Worm (Caenorhabditis elegans) whole organism, L1 larva: ENCODE measurements around the gene ubc-8.

Experiments
- C04F5.9 ChIP-seq: sonication (generic microtip); optimal IDR thresholded peaks from 2 replicates; lab custom pipeline; 2016; ENCODE audit warnings: missing genetic modification characterization, missing compliant biosample characterization
- C16A3.4 ChIP-seq: fragments of 150-350 bp; optimal IDR thresholded peaks from 2 replicates; lab custom pipeline; 2014; ENCODE audit warnings: missing biosample characterization, missing genetic modification characterization
- F16B12.6 ChIP-seq: fragments of 150-350 bp; optimal IDR thresholded peaks from 2 replicates; lab custom pipeline; 2014; ENCODE audit warnings: missing biosample characterization, missing genetic modification characterization
- Y116A8C.19 ChIP-seq: sonication (generic microtip); optimal IDR thresholded peaks from 2 replicates; lab custom pipeline; 2016; ENCODE audit warnings: missing compliant biosample characterization, missing genetic modification characterization, borderline replicate concordance
- aly-2 ChIP-seq: fragments of 150-350 bp; optimal IDR thresholded peaks from 2 replicates; lab custom pipeline; 2014; ENCODE audit warnings: missing biosample characterization, missing genetic modification characterization
- blmp-1 ChIP-seq: fragments of 150-350 bp; optimal IDR thresholded peaks from 2 replicates; lab custom pipeline; 2014; ENCODE audit warnings: missing biosample characterization, missing genetic modification characterization
- ceh-8 ChIP-seq: fragments of 200-800 bp; sonication (Bioruptor generic); optimal IDR thresholded peaks from 2 replicates; lab custom pipeline; 2018; ENCODE audit warnings: mild to moderate bottlenecking, missing genetic modification characterization, moderate library complexity, missing compliant biosample characterization
- ceh-88 ChIP-seq: fragments of 200-800 bp; sonication (Bioruptor generic); IDR thresholded peaks from 2 replicates; pipeline ENCODE4 v1.3.6; 2022; ENCODE audit warnings: missing genetic modification characterization, missing compliant biosample characterization
- ceh-90 ChIP-seq: sonication (generic microtip); optimal IDR thresholded peaks from 2 replicates; lab custom pipeline; 2016; ENCODE audit warnings: missing genetic modification characterization, missing compliant biosample characterization
- ces-1 ChIP-seq: fragments of 150-350 bp; optimal IDR thresholded peaks from 2 replicates; lab custom pipeline; 2014; ENCODE audit warnings: missing biosample characterization, missing genetic modification reagents, missing genetic modification characterization
- dpl-1 ChIP-seq, 3 experiments: fragments of 150-350 bp in 2 of 3; sonication (generic microtip) in 1 of 3; optimal IDR thresholded peaks; 2 replicates each; lab custom pipeline; 2014 to 2017; ENCODE audit warnings: missing biosample characterization in 3 of 3, missing genetic modification characterization in 3 of 3, missing genetic modification reagents in 3 of 3
- efl-1 ChIP-seq, 4 experiments: fragments of 150-350 bp; optimal IDR thresholded peaks in 3 of 4; peaks in 1 of 4; 1 replicate in 1 of 4; 2 replicates in 3 of 4; lab custom pipeline; 2014; ENCODE audit warnings: missing biosample characterization in 2 of 4, missing genetic modification characterization in 2 of 4, missing genetic modification reagents in 2 of 4
- efl-3 ChIP-seq: fragments of 200-800 bp; sonication (Bioruptor generic); optimal IDR thresholded peaks from 2 replicates; lab custom pipeline; 2018; ENCODE audit warnings: mild to moderate bottlenecking, missing genetic modification characterization, missing compliant biosample characterization
- elt-3 ChIP-seq, 6 experiments: fragments of 150-350 bp in 1 of 6; sonication (generic microtip); optimal IDR thresholded peaks; 2 replicates each; lab custom pipeline; 2017 to 2018; ENCODE audit warnings: missing biosample characterization in 6 of 6, missing genetic modification characterization in 6 of 6, inconsistent platforms in 1 of 6
- ets-5 ChIP-seq: fragments of 200-800 bp; sonication (Bioruptor generic); IDR thresholded peaks from 2 replicates; pipeline ENCODE4 v1.3.6; 2022; ENCODE audit warnings: missing genetic modification characterization, missing compliant biosample characterization
- fkh-10 ChIP-seq: sonication (generic microtip); optimal IDR thresholded peaks from 2 replicates; lab custom pipeline; 2017; ENCODE audit warnings: missing biosample characterization, missing genetic modification reagents, missing genetic modification characterization
- fkh-4 ChIP-seq: sonication (generic microtip); optimal IDR thresholded peaks from 2 replicates; lab custom pipeline; 2016; ENCODE audit warnings: missing compliant biosample characterization, missing genetic modification characterization, borderline replicate concordance
- hlh-17 ChIP-seq: fragments of 200-800 bp; sonication (Bioruptor generic); optimal IDR thresholded peaks from 2 replicates; lab custom pipeline; 2018; ENCODE audit warnings: missing genetic modification characterization, mild to moderate bottlenecking, missing compliant biosample characterization, moderate library complexity, borderline replicate concordance
- hlh-4 ChIP-seq: sonication (generic microtip); optimal IDR thresholded peaks from 2 replicates; lab custom pipeline; 2016; ENCODE audit warnings: mild to moderate bottlenecking, missing genetic modification characterization, missing compliant biosample characterization
- hpl-2 ChIP-seq: fragments of 150-350 bp; optimal IDR thresholded peaks from 2 replicates; lab custom pipeline; 2014; ENCODE audit warnings: missing biosample characterization, missing genetic modification reagents, missing genetic modification characterization
- isw-1 ChIP-seq: fragments of 200-800 bp; sonication (Bioruptor generic); IDR thresholded peaks from 2 replicates; pipeline ENCODE4 v1.3.6; 2022; ENCODE audit warnings: missing genetic modification characterization, missing compliant biosample characterization
- lin-14 ChIP-seq: fragments of 200-800 bp; sonication (Bioruptor generic); optimal IDR thresholded peaks from 2 replicates; lab custom pipeline; 2018; ENCODE audit warnings: mild to moderate bottlenecking, missing genetic modification characterization, moderate library complexity, missing compliant biosample characterization
- lin-35 ChIP-seq, 2 experiments: fragments of 150-350 bp; optimal IDR thresholded peaks; 2 replicates each; lab custom pipeline; 2014; ENCODE audit warnings: missing biosample characterization in 2 of 2, missing genetic modification characterization in 2 of 2, missing genetic modification reagents in 2 of 2
- lsy-2 ChIP-seq, 2 experiments: fragments of 150-350 bp; optimal IDR thresholded peaks; 2 replicates each; lab custom pipeline; 2014; ENCODE audit warnings: missing biosample characterization in 2 of 2, missing genetic modification characterization in 2 of 2
- mab-9 ChIP-seq: fragments of 200-800 bp; sonication (Bioruptor generic); IDR thresholded peaks from 2 replicates; pipeline ENCODE4 v1.3.6; 2022; ENCODE audit warnings: missing genetic modification reagents, missing genetic modification characterization, missing compliant biosample characterization
- mef-2 ChIP-seq: fragments of 150-350 bp; optimal IDR thresholded peaks from 2 replicates; lab custom pipeline; 2014; ENCODE audit warnings: missing biosample characterization, missing genetic modification characterization
- mep-1 ChIP-seq: fragments of 150-350 bp; optimal IDR thresholded peaks from 2 replicates; lab custom pipeline; 2014; ENCODE audit warnings: missing biosample characterization, missing genetic modification characterization
- nhr-11 ChIP-seq: fragments of 150-350 bp; optimal IDR thresholded peaks from 2 replicates; lab custom pipeline; 2014; ENCODE audit warnings: missing biosample characterization, missing genetic modification characterization
- nhr-20 ChIP-seq: sonication (generic microtip); optimal IDR thresholded peaks from 2 replicates; lab custom pipeline; 2016; ENCODE audit warnings: mild to moderate bottlenecking, missing genetic modification characterization, missing compliant biosample characterization
- nhr-28 ChIP-seq: fragments of 150-350 bp; optimal IDR thresholded peaks from 2 replicates; lab custom pipeline; 2014; ENCODE audit warnings: missing biosample characterization, missing genetic modification characterization
- nhr-47 ChIP-seq: sonication (generic microtip); optimal IDR thresholded peaks from 2 replicates; lab custom pipeline; 2016; ENCODE audit warnings: mild to moderate bottlenecking, missing genetic modification characterization, moderate library complexity, missing compliant biosample characterization
- nhr-71 ChIP-seq: sonication (generic microtip); optimal IDR thresholded peaks from 2 replicates; lab custom pipeline; 2016; ENCODE audit warnings: mild to moderate bottlenecking, missing genetic modification characterization, moderate library complexity, missing compliant biosample characterization
- nhr-84 ChIP-seq: sonication (generic microtip); optimal IDR thresholded peaks from 2 replicates; lab custom pipeline; 2017; ENCODE audit warnings: missing biosample characterization, missing genetic modification characterization
- pax-3 ChIP-seq: fragments of 200-800 bp; sonication (Bioruptor generic); optimal IDR thresholded peaks from 2 replicates; lab custom pipeline; 2018; ENCODE audit warnings: mild to moderate bottlenecking, missing genetic modification characterization, moderate library complexity, missing compliant biosample characterization
- pqm-1 ChIP-seq: sonication (generic microtip); optimal IDR thresholded peaks from 3 replicates; lab custom pipeline; 2017; ENCODE audit warnings: missing biosample characterization, missing genetic modification characterization
- rnt-1 ChIP-seq: sonication (generic microtip); optimal IDR thresholded peaks from 2 replicates; lab custom pipeline; 2016; ENCODE audit warnings: mild to moderate bottlenecking, missing genetic modification characterization, moderate library complexity, missing compliant biosample characterization
- skn-1 ChIP-seq: fragments of 150-350 bp; optimal IDR thresholded peaks from 2 replicates; lab custom pipeline; 2014; ENCODE audit warnings: missing biosample characterization, missing genetic modification characterization
- snpc-4 ChIP-seq: fragments of 150-350 bp; optimal IDR thresholded peaks from 2 replicates; lab custom pipeline; 2014; ENCODE audit warnings: missing biosample characterization, missing genetic modification characterization
- snu-23 ChIP-seq: sonication (generic microtip); optimal IDR thresholded peaks from 2 replicates; lab custom pipeline; 2016; ENCODE audit warnings: missing genetic modification characterization, missing compliant biosample characterization
- sox-4 ChIP-seq: sonication (generic microtip); optimal IDR thresholded peaks from 2 replicates; lab custom pipeline; 2016; ENCODE audit warnings: missing genetic modification characterization, missing compliant biosample characterization
- unc-130 ChIP-seq: fragments of 150-350 bp; optimal IDR thresholded peaks from 2 replicates; lab custom pipeline; 2017; ENCODE audit warnings: missing biosample characterization, missing genetic modification characterization, inconsistent platforms
- unc-62 ChIP-seq: fragments of 150-350 bp; optimal IDR thresholded peaks from 2 replicates; lab custom pipeline; 2014; ENCODE audit warnings: missing biosample characterization, missing genetic modification reagents, missing genetic modification characterization
- unc-86 ChIP-seq: sonication (generic microtip); optimal IDR thresholded peaks from 2 replicates; lab custom pipeline; 2016; ENCODE audit warnings: missing genetic modification characterization, missing compliant biosample characterization
- zag-1 ChIP-seq: fragments of 150-350 bp; optimal IDR thresholded peaks from 2 replicates; lab custom pipeline; 2014; ENCODE audit warnings: missing biosample characterization, missing genetic modification characterization
- zip-4 ChIP-seq: fragments of 200-800 bp; sonication (Bioruptor generic); optimal IDR thresholded peaks from 2 replicates; lab custom pipeline; 2018; ENCODE audit warnings: mild to moderate bottlenecking, missing genetic modification characterization, moderate library complexity, missing compliant biosample characterization
- ztf-11 ChIP-seq, 2 experiments: sonication (generic microtip); optimal IDR thresholded peaks; 2 replicates each; lab custom pipeline; 2016 to 2017; ENCODE audit warnings: missing genetic modification characterization in 2 of 2, missing biosample characterization in 1 of 2, missing compliant biosample characterization in 1 of 2
- ztf-4 ChIP-seq: fragments of 150-350 bp; optimal IDR thresholded peaks from 2 replicates; lab custom pipeline; 2014; ENCODE audit warnings: missing biosample characterization, missing genetic modification characterization

ubc-8 gene

DNA sequence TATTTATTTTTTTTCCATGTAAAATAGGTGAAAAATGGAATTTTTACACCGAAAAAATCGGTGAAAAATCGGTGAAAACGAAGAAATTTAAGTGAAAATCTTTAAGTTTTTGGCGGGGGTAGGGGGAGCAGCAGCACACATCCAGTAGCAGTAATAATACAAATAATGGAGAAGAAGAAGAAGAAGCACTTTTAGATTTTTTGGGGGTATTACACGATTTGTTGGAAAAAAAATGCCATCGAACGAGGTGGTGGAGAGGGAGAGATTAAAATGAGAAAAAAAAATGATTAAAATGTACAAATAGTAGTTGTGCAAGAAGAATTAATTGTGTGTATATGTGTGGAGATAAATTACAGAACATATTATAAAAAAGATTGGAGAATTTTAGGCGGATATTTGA, 28.9 kb downstream of the ubc-8 start:
- TF ChIP-seq efl-1 (optimal IDR thresholded peaks at IDR 0.05; lab: Kevin White, UChicago) = no peak
- TF ChIP-seq efl-1 (GFP tag; optimal IDR thresholded peaks at IDR 0.05 in 1 of 2; lab: Kevin White, UChicago) = peak in 1 of 2 experiments; percentile 38
- TF ChIP-seq F16B12.6 (tag; lab: Kevin White, UChicago) = no peak
- TF ChIP-seq, all 84 proteins: peak for 1

- TF ChIP-seq ets-5 (GFP tag; lab: Robert Waterston, UW) (no peak), lin-35 (GFP tag; optimal IDR thresholded peaks at IDR 0.05; lab: Kevin White, UChicago) (peak; percentile 39 to 40), efl-1 (optimal IDR thresholded peaks at IDR 0.05; lab: Kevin White, UChicago) (peak; percentile 64 to 85), efl-1 (GFP tag; optimal IDR thresholded peaks at IDR 0.05 in 1 of 2; lab: Kevin White, UChicago) (peak; percentile 74 to 95), elt-3 (tag; optimal IDR thresholded peaks at IDR 0.05; lab: Kevin White, UChicago) (no peak), dpl-1 (GFP tag; optimal IDR thresholded peaks at IDR 0.05; lab: Kevin White, UChicago) (peak; percentile 23 to 69 (median 36))
These were observed 29.4 kb downstream of the ubc-8 start for ce11 chrIV:2677687-2678086.

DNA sequence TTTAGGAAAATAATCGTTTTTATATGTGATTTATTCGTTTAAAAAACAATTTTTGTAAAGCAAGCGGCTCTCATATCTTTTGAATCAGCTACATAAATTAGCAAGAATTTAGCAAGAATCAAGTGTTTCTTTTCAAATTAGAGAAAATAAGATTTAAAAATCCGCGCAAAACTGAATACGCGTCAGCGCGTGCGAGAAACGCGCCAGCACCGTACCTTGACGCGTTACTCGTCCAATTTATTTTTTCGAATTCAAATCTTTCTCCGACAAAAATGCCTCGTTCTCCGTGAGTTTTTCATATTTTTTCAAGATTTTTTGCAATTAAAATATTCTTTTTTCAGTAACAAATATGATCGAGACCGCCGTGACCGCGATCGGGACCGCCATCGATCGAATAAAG, 30.8 kb downstream of the ubc-8 start, which contains the start of gene Y94H6A.3:
TSS of gene Y94H6A.3 (plus strand) at position 232 of the 400 bp plus-strand sequence.
- TF ChIP-seq nhr-47 (tag; lab: Kevin White, UChicago) (peak; percentile 97), pqm-1 (tag; lab: Kevin White, UChicago) (no peak), zip-4 (peak; percentile 86), lsy-2 (tag; optimal IDR thresholded peaks at IDR 0.05; lab: Kevin White, UChicago) (peak; percentile 96), hlh-17 (no peak), isw-1 (peak; percentile 95), sox-4 (tag; lab: Kevin White, UChicago) (peak; percentile 85), hlh-4 (tag; lab: Kevin White, UChicago) (no peak), unc-86 (tag; lab: Kevin White, UChicago) (peak; percentile 93), lin-35 (GFP tag; optimal IDR thresholded peaks at IDR 0.05; lab: Kevin White, UChicago) (peak; percentile 99), hpl-2 (peak; percentile 20), mef-2 (tag; lab: Kevin White, UChicago) (no peak), snu-23 (GFP tag; lab: Kevin White, UChicago) (peak; percentile 96), ceh-90 (tag; lab: Kevin White, UChicago) (peak; percentile 68), skn-1 (tag; lab: Kevin White, UChicago) (peak; percentile 92), nhr-11 (tag; lab: Kevin White, UChicago) (peak; percentile 80), snpc-4 (tag; lab: Kevin White, UChicago) (peak; percentile 77), fkh-10 (GFP tag; lab: Kevin White, UChicago) (peak; percentile 63), unc-130 (peak; percentile 83), nhr-20 (peak; percentile 91), mep-1 (tag; lab: Kevin White, UChicago) (peak; percentile 97), pax-3 (tag; lab: Kevin White, UChicago) (peak; percentile 79), fkh-4 (tag; lab: Kevin White, UChicago) (peak; percentile 70), zag-1 (tag; lab: Kevin White, UChicago) (no peak), ces-1 (GFP tag; lab: Kevin White, UChicago) (no peak), ceh-88 (GFP tag; lab: Robert Waterston, UW) (peak; percentile 66), C16A3.4 (peak; percentile 87), lin-14 (no peak), aly-2 (tag; lab: Kevin White, UChicago) (peak; percentile 62), nhr-28 (no peak), efl-1 (optimal IDR thresholded peaks at IDR 0.05; lab: Kevin White, UChicago) (peak; percentile 97 to 99), efl-1 (GFP tag; optimal IDR thresholded peaks at IDR 0.05 in 1 of 2; lab: Kevin White, UChicago) (peak; percentile 99 to 100), efl-3 (GFP tag; lab: Kevin White, UChicago) (peak; percentile 22), Y116A8C.19 (tag; lab: Kevin White, UChicago) (no peak), C04F5.9 (peak; percentile 82), mab-9 (GFP tag; lab: Robert Waterston, UW) (peak; percentile 90), rnt-1 (peak; percentile 96), F16B12.6 (tag; lab: Kevin White, UChicago) (peak; percentile 69), nhr-71 (tag; lab: Kevin White, UChicago) (peak; percentile 96), unc-62 (no peak), blmp-1 (tag; lab: Kevin White, UChicago) (peak; percentile 59), nhr-84 (tag; lab: Kevin White, UChicago) (no peak), ztf-11 (tag; optimal IDR thresholded peaks at IDR 0.05; lab: Kevin White, UChicago) (peak in 1 of 2 experiments; percentile 77), ceh-8 (peak; percentile 87), ztf-4 (tag; lab: Kevin White, UChicago) (peak; percentile 65)
